Fruit fly (Drosophila melanogaster) whole organism, adult: ENCODE results near the gene CG13907.

Experiments
- CG11617 ChIP-seq: fragments of 200-800 bp; sonication (Bioruptor generic); optimal IDR thresholded peaks from 2 replicates; lab custom pipeline; 2017; ENCODE audit warnings: mild to moderate bottlenecking, missing biosample characterization, missing genetic modification reagents, missing genetic modification characterization
- CG12768 ChIP-seq: fragments of 200-800 bp; sonication (Bioruptor generic); optimal IDR thresholded peaks from 2 replicates; lab custom pipeline; 2017; ENCODE audit warnings: missing biosample characterization, missing genetic modification characterization, mild to moderate bottlenecking, moderate library complexity, missing genetic modification reagents
- CG14711 ChIP-seq: fragments of 200-800 bp; sonication (Bioruptor generic); optimal IDR thresholded peaks from 2 replicates; lab custom pipeline; 2018; ENCODE audit warnings: missing biosample characterization, mild to moderate bottlenecking, missing genetic modification characterization, moderate library complexity
- CG1620 ChIP-seq: fragments of 200-800 bp; sonication (Bioruptor generic); optimal IDR thresholded peaks from 2 replicates; lab custom pipeline; 2016; ENCODE audit warnings: missing biosample characterization, missing genetic modification characterization
- CG33017 ChIP-seq: fragments of 200-800 bp; sonication (Bioruptor generic); optimal IDR thresholded peaks from 2 replicates; lab custom pipeline; 2018; ENCODE audit warnings: missing biosample characterization, mild to moderate bottlenecking, missing genetic modification characterization, moderate library complexity
- CG5204 ChIP-seq: fragments of 200-800 bp; sonication (Bioruptor generic); optimal IDR thresholded peaks from 2 replicates; lab custom pipeline; 2016; ENCODE audit warnings: missing biosample characterization, missing genetic modification characterization
- CG7045 ChIP-seq: fragments of 200-800 bp; sonication (Bioruptor generic); optimal IDR thresholded peaks from 2 replicates; lab custom pipeline; 2017; ENCODE audit warnings: missing biosample characterization, mild to moderate bottlenecking, missing genetic modification characterization
- CG7101 ChIP-seq: fragments of 200-800 bp; sonication (Bioruptor generic); optimal IDR thresholded peaks from 2 replicates; lab custom pipeline; 2018; ENCODE audit warnings: missing biosample characterization, mild to moderate bottlenecking, missing genetic modification characterization, moderate library complexity
- Clk ChIP-seq: fragments of 200-800 bp; sonication (Bioruptor generic); optimal IDR thresholded peaks from 2 replicates; lab custom pipeline; 2017; ENCODE audit warnings: missing biosample characterization, missing genetic modification characterization
- Crg-1 ChIP-seq: fragments of 200-800 bp; sonication (Bioruptor generic); optimal IDR thresholded peaks from 2 replicates; lab custom pipeline; 2016; ENCODE audit warnings: missing biosample characterization, missing genetic modification characterization
- Hr96 ChIP-seq: fragments of 200-800 bp; sonication (Bioruptor generic); optimal IDR thresholded peaks from 2 replicates; lab custom pipeline; 2016; ENCODE audit warnings: missing biosample characterization, missing genetic modification characterization
- Mnt ChIP-seq: fragments of 200-800 bp; sonication (Bioruptor generic); optimal IDR thresholded peaks from 2 replicates; lab custom pipeline; 2016; ENCODE audit warnings: missing biosample characterization, mild to moderate bottlenecking, missing genetic modification characterization
- bab1 ChIP-seq: fragments of 200-800 bp; sonication (Bioruptor generic); optimal IDR thresholded peaks from 3 replicates; lab custom pipeline; 2019; ENCODE audit warnings: missing biosample characterization, mild to moderate bottlenecking, missing genetic modification characterization, moderate library complexity
- cic ChIP-seq: fragments of 200-800 bp; sonication (Bioruptor generic); optimal IDR thresholded peaks from 2 replicates; lab custom pipeline; 2017; ENCODE audit warnings: missing biosample characterization, mild to moderate bottlenecking, missing genetic modification characterization, moderate library complexity
- cnc ChIP-seq, 2 experiments: fragments of >200 bp; optimal IDR thresholded peaks; 2 replicates each; lab custom pipeline; 2017
- kay ChIP-seq: fragments of 200-800 bp; sonication (Bioruptor generic); peaks from one replicate; lab custom pipeline; 2016; ENCODE audit warnings: missing biosample characterization, missing genetic modification characterization, borderline replicate concordance
- ovo ChIP-seq: fragments of 200-800 bp; sonication (Bioruptor generic); optimal IDR thresholded peaks from 2 replicates; lab custom pipeline; 2016; ENCODE audit warnings: missing biosample characterization, missing genetic modification characterization
- pad ChIP-seq: fragments of 200-800 bp; sonication (Bioruptor generic); optimal IDR thresholded peaks from 3 replicates; lab custom pipeline; 2017; ENCODE audit warnings: missing biosample characterization, missing genetic modification characterization, mild to moderate bottlenecking, moderate library complexity, missing genetic modification reagents
- tj ChIP-seq: fragments of 200-800 bp; sonication (Bioruptor generic); optimal IDR thresholded peaks from 3 replicates; lab custom pipeline; 2017; ENCODE audit warnings: missing biosample characterization, mild to moderate bottlenecking, missing genetic modification characterization, moderate library complexity
- toe ChIP-seq: fragments of 200-800 bp; sonication (Bioruptor generic); optimal IDR thresholded peaks from 2 replicates; lab custom pipeline; 2016; ENCODE audit warnings: missing biosample characterization, missing genetic modification characterization

Gene CG13907

DNA sequence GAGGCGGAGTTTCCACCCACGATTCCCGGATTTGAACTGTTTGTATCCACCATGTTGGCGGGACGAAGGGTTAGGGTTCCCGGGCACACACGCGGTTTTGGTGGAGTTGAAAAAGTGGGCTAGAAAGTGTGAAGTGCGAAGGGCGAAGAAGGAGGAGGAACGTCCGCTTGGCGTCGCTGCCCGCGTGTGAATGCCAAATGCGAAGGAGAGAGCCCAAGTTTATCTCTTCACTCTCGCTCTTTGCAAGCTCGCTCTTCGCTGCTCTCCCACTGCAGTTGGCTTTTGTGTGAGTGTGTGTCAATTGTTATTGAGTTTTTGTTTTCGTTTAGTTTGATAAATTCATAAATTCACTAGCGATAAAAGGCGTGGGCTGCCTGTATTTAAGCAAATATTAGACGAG lies 962 bp downstream of the CG13907 start:
- peak; percentile 10 for TF ChIP-seq Hr96
- peak; percentile 21 for TF ChIP-seq Mnt
- no peak for TF ChIP-seq cic (GFP tag; lab: Kevin White, UChicago)
- TF ChIP-seq bab1 (GFP tag; lab: Kevin White, UChicago) = peak; percentile 44
- TF ChIP-seq CG33017 (tag; lab: Kevin White, UChicago) = no peak
- peak; percentile 16 for TF ChIP-seq CG1620 (GFP tag; lab: Kevin White, UChicago)

DNA sequence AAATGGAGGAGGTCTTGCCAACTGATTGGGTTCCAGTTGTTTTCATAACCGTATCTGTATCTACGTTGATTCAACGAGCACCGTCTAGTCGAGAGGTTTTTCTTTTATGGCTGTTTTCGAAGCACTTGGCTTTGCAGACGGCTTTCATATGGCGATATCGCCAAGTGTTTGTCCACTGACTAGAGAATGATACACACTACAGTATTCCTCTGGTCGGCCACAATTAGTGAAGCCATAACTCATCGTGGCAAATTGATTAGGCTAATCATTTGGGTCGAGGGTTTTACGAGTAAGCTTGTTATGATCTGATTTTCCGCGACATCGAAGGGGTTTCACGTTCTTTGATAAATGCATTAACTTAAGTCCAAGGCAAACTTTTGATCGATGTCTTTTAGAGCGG lies 5.2 kb downstream of the CG13907 start:
- TF ChIP-seq CG12768 (GFP tag; lab: Kevin White, UChicago) (peak; percentile 48), kay (GFP tag; lab: Kevin White, UChicago) (peak; percentile 27), CG7101 (no peak), cic (GFP tag; lab: Kevin White, UChicago) (peak; percentile 87)

DNA sequence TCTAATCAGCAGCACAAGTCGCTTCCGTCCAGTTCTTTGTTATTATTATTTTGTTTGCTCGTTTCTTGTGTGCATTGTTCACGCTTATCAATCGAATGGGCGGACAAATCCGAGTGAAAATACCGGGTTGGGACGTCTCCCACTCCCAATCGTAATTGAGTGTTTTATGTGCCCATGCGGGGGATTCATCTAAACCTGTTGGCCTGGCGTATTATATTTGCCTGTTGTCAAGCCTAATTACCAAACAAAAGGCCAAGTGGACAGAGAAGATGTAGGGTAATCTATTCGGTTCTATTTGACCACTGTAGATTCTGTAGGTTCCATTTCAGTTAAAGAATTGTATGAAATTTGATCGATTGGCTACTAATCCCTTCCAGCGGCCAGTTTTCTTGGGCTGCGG lies 5.7 kb downstream of the CG13907 start:
- no peak for TF ChIP-seq bab1 (GFP tag; lab: Kevin White, UChicago)
- TF ChIP-seq CG14711 = no peak
- TF ChIP-seq ovo (GFP tag; lab: Kevin White, UChicago) = no peak
- TF ChIP-seq CG11617 (GFP tag; lab: Kevin White, UChicago) = no peak
- no peak for TF ChIP-seq Clk (GFP tag; lab: Kevin White, UChicago)
- TF ChIP-seq CG7101 = no peak
- TF ChIP-seq toe (GFP tag; lab: Kevin White, UChicago) = no peak
- TF ChIP-seq pad (GFP tag; lab: Kevin White, UChicago) = no peak
- TF ChIP-seq CG5204 (GFP tag; lab: Kevin White, UChicago) = no peak

DNA sequence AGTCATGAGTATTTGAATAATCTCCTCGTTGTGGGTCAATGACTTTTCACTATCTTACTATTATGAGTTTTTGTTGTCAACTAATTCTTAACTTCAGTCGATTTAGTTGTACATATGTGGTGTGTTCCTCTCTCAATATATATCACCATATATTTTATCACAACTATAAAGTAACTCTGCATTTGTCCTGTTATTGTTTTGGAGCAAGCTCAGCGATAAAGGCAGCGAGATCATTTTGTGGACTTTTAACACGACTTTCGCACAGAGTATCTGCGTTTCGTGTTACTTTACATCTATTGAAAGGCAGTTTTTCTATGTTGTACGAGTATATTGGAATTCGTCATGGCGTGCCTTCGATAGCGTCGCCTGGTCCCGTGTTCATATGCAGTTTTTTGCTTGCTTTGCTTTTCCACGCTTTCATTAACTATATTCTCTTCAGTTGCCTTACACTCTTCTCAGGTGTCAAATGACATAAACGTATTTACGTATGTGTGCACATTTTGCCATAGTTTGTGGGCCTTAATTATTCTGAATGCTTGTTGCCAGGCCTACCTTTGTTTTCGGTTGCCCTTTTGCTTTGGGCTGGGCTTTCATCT lies 6.3 kb downstream of the CG13907 start:
- TF ChIP-seq cic (GFP tag; lab: Kevin White, UChicago) (no peak), Clk (GFP tag; lab: Kevin White, UChicago) (no peak), pad (GFP tag; lab: Kevin White, UChicago) (no peak), ovo (GFP tag; lab: Kevin White, UChicago) (no peak), bab1 (GFP tag; lab: Kevin White, UChicago) (peak; percentile 25), CG7101 (no peak), CG5204 (GFP tag; lab: Kevin White, UChicago) (no peak), tj (GFP tag; lab: Kevin White, UChicago) (peak; percentile 92), CG33017 (tag; lab: Kevin White, UChicago) (no peak), CG7045 (GFP tag; lab: Kevin White, UChicago) (no peak), Mnt (no peak), kay (GFP tag; lab: Kevin White, UChicago) (peak; percentile 47), CG14711 (peak; percentile 59), cnc (optimal IDR thresholded peaks at IDR 0.05; lab: Kevin White, UChicago) (no peak), Crg-1 (GFP tag; lab: Kevin White, UChicago) (no peak), Hr96 (no peak), toe (GFP tag; lab: Kevin White, UChicago) (no peak)

DNA sequence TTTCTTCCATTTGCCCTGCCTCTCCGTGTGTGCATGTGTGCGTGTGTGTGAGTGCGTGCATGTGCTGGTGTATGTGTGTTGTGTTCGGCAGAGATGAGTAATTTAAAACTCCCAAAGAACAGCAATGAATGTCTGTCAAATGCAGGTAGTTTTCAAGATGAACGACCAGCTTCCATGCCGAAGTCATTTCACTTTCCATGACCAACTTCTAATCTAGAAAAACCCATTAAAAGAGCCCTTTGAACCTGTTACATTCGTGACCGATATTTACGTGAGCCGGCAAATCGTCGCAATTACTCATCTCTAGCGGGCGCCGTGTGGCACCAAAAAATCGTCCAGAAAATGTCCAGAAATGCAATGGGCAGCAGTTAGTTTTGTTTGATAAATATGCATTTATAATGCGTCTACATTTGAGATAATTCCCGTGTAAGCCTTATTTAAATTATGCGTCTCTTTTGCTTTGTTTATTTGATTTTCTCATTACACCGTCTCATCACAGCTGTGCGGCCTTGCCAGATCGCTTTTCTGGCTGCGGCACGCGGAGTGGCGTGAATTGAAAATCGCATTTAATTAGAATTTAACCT lies 9.3 kb downstream of the CG13907 start:
- TF ChIP-seq Crg-1 (GFP tag; lab: Kevin White, UChicago) (peak; percentile 35), CG12768 (GFP tag; lab: Kevin White, UChicago) (peak; percentile 28), CG7101 (peak; percentile 21), CG14711 (peak; percentile 30), CG1620 (GFP tag; lab: Kevin White, UChicago) (peak; percentile 10), bab1 (GFP tag; lab: Kevin White, UChicago) (no peak), Mnt (peak; percentile 55), Hr96 (peak; percentile 57), cnc (optimal IDR thresholded peaks at IDR 0.05; lab: Kevin White, UChicago) (no peak), kay (GFP tag; lab: Kevin White, UChicago) (no peak), cic (GFP tag; lab: Kevin White, UChicago) (no peak), CG5204 (GFP tag; lab: Kevin White, UChicago) (no peak), CG7045 (GFP tag; lab: Kevin White, UChicago) (no peak), ovo (GFP tag; lab: Kevin White, UChicago) (no peak), toe (GFP tag; lab: Kevin White, UChicago) (peak; percentile 75), CG11617 (GFP tag; lab: Kevin White, UChicago) (peak; percentile 47), CG33017 (tag; lab: Kevin White, UChicago) (peak; percentile 15), tj (GFP tag; lab: Kevin White, UChicago) (peak; percentile 22), pad (GFP tag; lab: Kevin White, UChicago) (peak; percentile 1), Clk (GFP tag; lab: Kevin White, UChicago) (no peak)

DNA sequence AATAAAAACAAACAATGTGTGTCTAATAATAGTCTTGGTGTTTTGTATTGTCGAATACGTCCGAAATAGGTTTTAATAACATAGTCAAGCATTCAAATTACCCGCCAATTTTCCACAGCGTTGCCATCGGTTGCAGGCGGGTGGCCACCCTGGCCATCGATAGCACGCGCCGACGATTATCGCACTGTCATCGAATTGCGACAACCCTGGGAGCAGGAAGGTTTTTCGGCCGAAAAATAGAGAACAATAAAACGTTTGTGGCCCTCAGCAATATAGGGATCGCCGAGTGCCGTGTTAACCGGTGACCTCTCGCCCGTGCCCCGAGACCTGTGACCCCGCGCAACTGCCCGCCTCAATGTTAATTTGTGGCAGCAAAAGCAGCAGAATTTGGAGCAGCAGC lies 10.1 kb downstream of the CG13907 start, which contains the start of gene Usp10:
TSS of gene Usp10 (plus strand) at position 187 of the 400 bp plus-strand sequence.
- no peak for TF ChIP-seq CG33017 (tag; lab: Kevin White, UChicago)
- TF ChIP-seq tj (GFP tag; lab: Kevin White, UChicago) = peak; percentile 53
- TF ChIP-seq CG11617 (GFP tag; lab: Kevin White, UChicago) = no peak
- TF ChIP-seq CG7101 = no peak
- peak; percentile 60 to 92 for TF ChIP-seq cnc (optimal IDR thresholded peaks at IDR 0.05; lab: Kevin White, UChicago)
- no peak for TF ChIP-seq toe (GFP tag; lab: Kevin White, UChicago)
- peak; percentile 19 for TF ChIP-seq bab1 (GFP tag; lab: Kevin White, UChicago)
- TF ChIP-seq Mnt = peak; percentile 48
- no peak for TF ChIP-seq CG1620 (GFP tag; lab: Kevin White, UChicago)
- TF ChIP-seq CG14711 = peak; percentile 99
- no peak for TF ChIP-seq ovo (GFP tag; lab: Kevin White, UChicago)
- TF ChIP-seq cic (GFP tag; lab: Kevin White, UChicago) = peak; percentile 43
